Worm (Caenorhabditis elegans) whole organism, young adult: Measurements from ENCODE around the gene daz-1.

Experiments
- B0261.1 ChIP-seq: sonication (generic microtip); optimal IDR thresholded peaks from 2 replicates; lab custom pipeline; 2016; ENCODE audit warnings: mild to moderate bottlenecking, missing genetic modification characterization, moderate library complexity, missing compliant biosample characterization
- F22D6.2 ChIP-seq: sonication (generic microtip); optimal IDR thresholded peaks from 2 replicates; lab custom pipeline; 2016; ENCODE audit warnings: mild to moderate bottlenecking, missing genetic modification characterization, missing compliant biosample characterization
- F33H1.4 ChIP-seq: fragments of 200-800 bp; sonication (Bioruptor generic); IDR thresholded peaks from 2 replicates; pipeline ENCODE4 v1.3.6; 2022; ENCODE audit warnings: missing genetic modification reagents, missing genetic modification characterization, missing compliant biosample characterization
- F37B4.10 ChIP-seq: fragments of 200-800 bp; sonication (Bioruptor generic); IDR thresholded peaks from 2 replicates; pipeline ENCODE4 v1.3.6; 2022; ENCODE audit warnings: missing genetic modification characterization, missing compliant biosample characterization
- F49E8.2 ChIP-seq: sonication (generic microtip); optimal IDR thresholded peaks from 3 replicates; lab custom pipeline; 2017; ENCODE audit warnings: missing genetic modification characterization, mild to moderate bottlenecking, missing compliant biosample characterization, antibody characterized with exemption, moderate library complexity; ENCODE audit not compliant: insufficient read depth
- T26A5.8 ChIP-seq: sonication (generic microtip); optimal IDR thresholded peaks from 2 replicates; lab custom pipeline; 2016; ENCODE audit warnings: missing genetic modification characterization, missing compliant biosample characterization
- Y53F4B.3 ChIP-seq: fragments of 200-800 bp; sonication (Bioruptor generic); IDR thresholded peaks from 2 replicates; pipeline ENCODE4 v1.3.6; 2022; ENCODE audit warnings: missing genetic modification reagents, missing genetic modification characterization, missing compliant biosample characterization
- Y53G8AR.9 ChIP-seq: fragments of 200-800 bp; sonication (Bioruptor generic); conservative IDR thresholded peaks from 2 replicates; pipeline ENCODE4 v1.3.6; 2022; ENCODE audit warnings: missing genetic modification reagents, missing genetic modification characterization, missing compliant biosample characterization
- Y95B8A.8 ChIP-seq: fragments of 200-800 bp; sonication (Bioruptor generic); IDR thresholded peaks from 2 replicates; pipeline ENCODE4 v1.3.6; 2022; ENCODE audit warnings: missing genetic modification reagents, missing genetic modification characterization, missing compliant biosample characterization
- attf-3 ChIP-seq: fragments of 200-800 bp; sonication (Bioruptor generic); conservative IDR thresholded peaks from 2 replicates; pipeline ENCODE4 v1.3.6; 2022; ENCODE audit warnings: missing genetic modification reagents, missing genetic modification characterization, missing compliant biosample characterization
- attf-6 ChIP-seq: fragments of 200-800 bp; sonication (Bioruptor generic); IDR thresholded peaks from 2 replicates; pipeline ENCODE4 v1.3.6; 2022; ENCODE audit warnings: missing genetic modification reagents, missing genetic modification characterization, missing compliant biosample characterization
- bed-2 ChIP-seq: fragments of 200-800 bp; sonication (Bioruptor generic); IDR thresholded peaks from 2 replicates; pipeline ENCODE4 v1.3.6; 2022; ENCODE audit warnings: missing genetic modification reagents, missing genetic modification characterization, missing compliant biosample characterization
- cebp-1 ChIP-seq, 2 experiments: fragments of 200-800 bp in 1 of 2; sonication (Bioruptor generic) in 1 of 2; sonication (generic microtip) in 1 of 2; IDR thresholded peaks in 1 of 2; optimal IDR thresholded peaks in 1 of 2; 2 replicates each; pipeline versions ENCODE4 v1.3.6 to Lab custom; 2017 to 2022; ENCODE audit warnings: missing compliant biosample characterization in 2 of 2, missing genetic modification characterization in 2 of 2, mild to moderate bottlenecking in 1 of 2, missing genetic modification reagents in 1 of 2, moderate library complexity in 1 of 2
- ceh-58 ChIP-seq: fragments of 200-800 bp; sonication (Bioruptor generic); IDR thresholded peaks from 2 replicates; pipeline ENCODE4 v1.3.6; 2022; ENCODE audit warnings: missing genetic modification characterization, missing compliant biosample characterization
- ceh-79 ChIP-seq: sonication (generic microtip); optimal IDR thresholded peaks from 2 replicates; lab custom pipeline; 2017; ENCODE audit warnings: mild to moderate bottlenecking, missing genetic modification characterization, missing compliant biosample characterization
- chd-7 ChIP-seq: sonication (generic microtip); optimal IDR thresholded peaks from 2 replicates; lab custom pipeline; 2016; ENCODE audit warnings: mild to moderate bottlenecking, missing genetic modification characterization, moderate library complexity, missing compliant biosample characterization
- egl-18 ChIP-seq: fragments of 200-800 bp; sonication (Bioruptor generic); IDR thresholded peaks from 2 replicates; pipeline ENCODE4 v1.3.6; 2022; ENCODE audit warnings: missing genetic modification reagents, missing genetic modification characterization, missing compliant biosample characterization
- egrh-3 ChIP-seq: fragments of 200-800 bp; sonication (Bioruptor generic); IDR thresholded peaks from 2 replicates; pipeline ENCODE4 v1.3.6; 2022; ENCODE audit warnings: missing genetic modification reagents, missing genetic modification characterization, missing compliant biosample characterization
- fkh-3 ChIP-seq: sonication (generic microtip); optimal IDR thresholded peaks from 2 replicates; lab custom pipeline; 2016; ENCODE audit warnings: mild to moderate bottlenecking, missing genetic modification characterization, missing compliant biosample characterization
- hlh-12 ChIP-seq: sonication (generic microtip); optimal IDR thresholded peaks from 2 replicates; lab custom pipeline; 2016; ENCODE audit warnings: missing genetic modification characterization, missing compliant biosample characterization
- hmg-1.2 ChIP-seq: fragments of 200-800 bp; sonication (Bioruptor generic); IDR thresholded peaks from 2 replicates; pipeline ENCODE4 v1.3.6; 2022; ENCODE audit warnings: missing genetic modification reagents, missing genetic modification characterization, missing compliant biosample characterization
- let-607 ChIP-seq, 2 experiments: fragments of 200-800 bp in 1 of 2; sonication (Bioruptor generic) in 1 of 2; sonication (generic microtip) in 1 of 2; optimal IDR thresholded peaks; 2 replicates each; lab custom pipeline; 2016 to 2018; ENCODE audit warnings: mild to moderate bottlenecking in 2 of 2, missing compliant biosample characterization in 2 of 2, missing genetic modification characterization in 2 of 2, moderate library complexity in 2 of 2, missing genotype in 1 of 2
- lin-26 ChIP-seq: fragments of 200-800 bp; sonication (Bioruptor generic); IDR thresholded peaks from 2 replicates; pipeline ENCODE4 v1.3.6; 2022; ENCODE audit warnings: missing genetic modification reagents, missing genetic modification characterization, missing compliant biosample characterization
- lin-35 ChIP-seq, 3 experiments: fragments of 150-350 bp in 2 of 3; sonication (generic microtip) in 1 of 3; optimal IDR thresholded peaks; 2 replicates each; lab custom pipeline; 2014 to 2018; ENCODE audit warnings: missing biosample characterization in 3 of 3, missing genetic modification characterization in 3 of 3, missing genetic modification reagents in 3 of 3
- lin-54 ChIP-seq: fragments of 200-800 bp; sonication (Bioruptor generic); optimal IDR thresholded peaks from 2 replicates; lab custom pipeline; 2018; ENCODE audit warnings: mild to moderate bottlenecking, missing genetic modification characterization, missing compliant biosample characterization
- lsl-1 ChIP-seq: fragments of 200-800 bp; sonication (Bioruptor generic); optimal IDR thresholded peaks from 2 replicates; lab custom pipeline; 2018; ENCODE audit warnings: mild to moderate bottlenecking, missing genetic modification characterization, moderate library complexity, missing compliant biosample characterization
- madf-6 ChIP-seq: fragments of 200-800 bp; sonication (Bioruptor generic); IDR thresholded peaks from 2 replicates; pipeline ENCODE4 v1.3.6; 2022; ENCODE audit warnings: missing genetic modification reagents, missing genetic modification characterization, missing compliant biosample characterization
- mes-4 ChIP-seq: sonication (generic microtip); optimal IDR thresholded peaks from 2 replicates; lab custom pipeline; 2016; ENCODE audit warnings: missing genotype, missing genetic modification characterization, missing compliant biosample characterization
- mxl-1 ChIP-seq: sonication (generic microtip); optimal IDR thresholded peaks from 2 replicates; lab custom pipeline; 2016; ENCODE audit warnings: missing genetic modification characterization, missing compliant biosample characterization
- nfya-1 ChIP-seq: sonication (generic microtip); optimal IDR thresholded peaks from 2 replicates; lab custom pipeline; 2017; ENCODE audit warnings: antibody characterized with exemption, missing compliant biosample characterization, missing genetic modification characterization, borderline replicate concordance; ENCODE audit not compliant: insufficient read depth
- nhr-120 ChIP-seq: fragments of 200-800 bp; sonication (Bioruptor generic); IDR thresholded peaks from 2 replicates; pipeline ENCODE4 v1.3.6; 2022; ENCODE audit warnings: missing genetic modification characterization, missing compliant biosample characterization
- nhr-27 ChIP-seq: fragments of 200-800 bp; sonication (Bioruptor generic); optimal IDR thresholded peaks from 2 replicates; lab custom pipeline; 2018; ENCODE audit warnings: mild to moderate bottlenecking, missing genetic modification characterization, moderate library complexity, missing compliant biosample characterization
- rcor-1 ChIP-seq: fragments of 200-800 bp; sonication (Bioruptor generic); IDR thresholded peaks from 2 replicates; pipeline ENCODE4 v1.3.6; 2022; ENCODE audit warnings: missing genetic modification reagents, missing genetic modification characterization, missing compliant biosample characterization
- repo-1 ChIP-seq: sonication (generic microtip); optimal IDR thresholded peaks from 2 replicates; lab custom pipeline; 2017; ENCODE audit warnings: mild to moderate bottlenecking, missing genetic modification characterization, missing compliant biosample characterization
- snpc-1.1 ChIP-seq: sonication (generic microtip); optimal IDR thresholded peaks from 2 replicates; lab custom pipeline; 2017; ENCODE audit warnings: missing genetic modification characterization, mild to moderate bottlenecking, missing compliant biosample characterization, antibody characterized with exemption, moderate library complexity, missing genotype, missing genetic modification reagents; ENCODE audit not compliant: insufficient read depth
- snpc-1.3 ChIP-seq: sonication (generic microtip); optimal IDR thresholded peaks from 2 replicates; lab custom pipeline; 2017; ENCODE audit warnings: missing genetic modification characterization, mild to moderate bottlenecking, missing compliant biosample characterization, antibody characterized with exemption, moderate library complexity, missing genotype, missing genetic modification reagents; ENCODE audit not compliant: insufficient read depth
- somi-1 ChIP-seq: fragments of 200-800 bp; sonication (Bioruptor generic); optimal IDR thresholded peaks from 2 replicates; lab custom pipeline; 2018; ENCODE audit warnings: mild to moderate bottlenecking, missing genetic modification characterization, missing compliant biosample characterization
- sptf-2 ChIP-seq: fragments of 200-800 bp; sonication (Bioruptor generic); optimal IDR thresholded peaks from 2 replicates; lab custom pipeline; 2018; ENCODE audit warnings: mild to moderate bottlenecking, missing genetic modification characterization, missing compliant biosample characterization
- xnd-1 ChIP-seq: sonication (generic microtip); optimal IDR thresholded peaks from 2 replicates; lab custom pipeline; 2016; ENCODE audit warnings: missing genotype, missing genetic modification reagents, missing genetic modification characterization, missing compliant biosample characterization
- ztf-25 ChIP-seq: fragments of 200-800 bp; sonication (Bioruptor generic); IDR thresholded peaks from 2 replicates; pipeline ENCODE4 v1.3.6; 2022; ENCODE audit warnings: missing genetic modification reagents, missing genetic modification characterization, missing compliant biosample characterization
- ztf-28 ChIP-seq: fragments of 200-800 bp; sonication (Bioruptor generic); IDR thresholded peaks from 2 replicates; pipeline ENCODE4 v1.3.6; 2022; ENCODE audit warnings: missing genetic modification reagents, missing genetic modification characterization, missing compliant biosample characterization
- ztf-3 ChIP-seq: fragments of 200-800 bp; sonication (Bioruptor generic); optimal IDR thresholded peaks from 2 replicates; lab custom pipeline; 2018; ENCODE audit warnings: mild to moderate bottlenecking, missing genetic modification characterization, missing compliant biosample characterization
- ztf-6 ChIP-seq: fragments of 200-800 bp; sonication (Bioruptor generic); IDR thresholded peaks from 2 replicates; pipeline ENCODE4 v1.3.6; 2022; ENCODE audit warnings: missing genetic modification reagents, missing genetic modification characterization, missing compliant biosample characterization

daz-1 gene

DNA sequence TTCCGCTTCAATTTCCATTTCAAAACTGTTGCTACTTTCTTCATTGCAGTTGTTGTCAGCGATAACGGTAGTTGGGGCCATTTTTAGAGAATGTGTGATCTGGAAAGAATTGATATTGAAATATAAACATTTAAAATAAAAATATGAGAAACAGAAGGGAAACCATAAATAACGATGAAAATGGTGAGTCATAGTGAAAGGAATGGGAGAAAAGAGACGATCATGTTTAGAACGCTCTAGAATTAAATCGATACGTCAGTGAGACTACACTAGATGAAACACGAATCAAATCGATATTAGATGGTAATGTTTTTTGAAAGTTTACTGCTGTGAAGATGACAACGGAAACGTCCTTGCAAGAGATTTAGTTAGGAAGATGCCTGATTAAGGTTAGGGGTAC, 47.2 kb upstream of the daz-1 start, which contains the start of the genes EEED8.12 and EEED8.4:
EEED8.12 (minus strand) TSS at position 101 of the 400 bp plus-strand sequence.
EEED8.4 (plus strand) TSS at position 396 of the 400 bp plus-strand sequence.
- TF ChIP-seq ztf-6 (no peak), hmg-1.2 (GFP tag; lab: Robert Waterston, UW) (no peak), lin-35 (GFP tag; optimal IDR thresholded peaks at IDR 0.05; lab: Kevin White, UChicago) (no peak), B0261.1 (tag; lab: Kevin White, UChicago) (no peak), lin-26 (GFP tag; lab: Robert Waterston, UW) (no peak)

DNA sequence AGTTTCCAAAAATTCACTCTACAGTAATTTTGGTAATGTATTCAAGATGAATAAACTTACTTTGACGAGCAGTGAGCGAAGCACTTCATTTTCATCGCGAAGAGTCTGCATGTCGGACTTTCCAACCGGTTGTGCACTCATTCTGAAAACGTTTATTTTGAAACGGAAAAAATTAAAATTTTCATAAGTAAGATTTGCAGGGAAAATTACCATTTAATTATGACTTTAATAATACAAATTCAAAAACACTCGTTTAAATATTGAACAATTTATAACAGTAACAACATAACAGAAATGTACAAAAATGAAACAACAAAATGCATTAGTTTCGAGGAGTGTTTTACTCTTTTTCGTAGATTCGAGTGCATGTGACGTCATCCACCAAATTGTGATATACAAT, 43.6 kb upstream of the daz-1 start, which contains the start of the genes EEED8.13 and EEED8.18:
EEED8.13 (minus strand) TSS at position 101 of the 400 bp plus-strand sequence.
EEED8.18 (minus strand) TSS at position 144 of the 400 bp plus-strand sequence.
- TF ChIP-seq Y53G8AR.9 (GFP tag; lab: Robert Waterston, UW) = no peak
- TF ChIP-seq lin-26 (GFP tag; lab: Robert Waterston, UW) = no peak
- no peak for TF ChIP-seq ztf-25
- no peak for TF ChIP-seq nhr-120
- no peak for TF ChIP-seq Y53F4B.3
- TF ChIP-seq snpc-1.1 (tag; lab: Kevin White, UChicago) = no peak

DNA sequence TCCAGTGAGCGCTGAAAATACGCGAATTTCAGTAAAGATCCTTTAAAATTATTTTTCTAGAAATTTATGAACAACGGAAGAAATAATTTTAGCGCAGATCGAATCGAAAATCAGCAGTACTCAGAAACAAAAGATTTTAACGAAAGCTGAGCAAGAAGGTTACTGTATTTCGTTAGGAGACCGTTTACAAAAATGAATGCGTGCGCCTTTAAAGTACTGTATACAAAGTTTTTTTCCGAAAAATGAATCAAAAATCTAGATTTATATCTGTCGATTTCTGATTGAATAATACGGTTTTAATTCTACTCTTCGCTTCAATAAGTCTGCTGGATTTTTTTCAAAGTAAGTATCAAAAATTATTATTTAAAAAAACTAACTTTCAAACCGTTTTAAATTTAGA, 42.1 kb upstream of the daz-1 start, which contains the start of the genes EEED8.14 and EEED8.3:
EEED8.14 (minus strand) TSS at position 13 of the 400 bp plus-strand sequence.
EEED8.3 (plus strand) TSS at position 237 of the 400 bp plus-strand sequence.
- peak; percentile 80 for TF ChIP-seq xnd-1 (tag; lab: Kevin White, UChicago)
- no peak for TF ChIP-seq egrh-3 (GFP tag; lab: Robert Waterston, UW)
- no peak for TF ChIP-seq ztf-28 (GFP tag; lab: Robert Waterston, UW)
- no peak for TF ChIP-seq snpc-1.1 (tag; lab: Kevin White, UChicago)
- TF ChIP-seq mes-4 (tag; lab: Kevin White, UChicago) = no peak
- no peak for TF ChIP-seq F49E8.2 (tag; lab: Kevin White, UChicago)
- TF ChIP-seq rcor-1 (GFP tag; lab: Robert Waterston, UW) = no peak
- TF ChIP-seq somi-1 (GFP tag; lab: Kevin White, UChicago) = no peak
- no peak for TF ChIP-seq bed-2
- no peak for TF ChIP-seq repo-1 (tag; lab: Kevin White, UChicago)
- TF ChIP-seq Y95B8A.8 (GFP tag; lab: Robert Waterston, UW) = no peak
- TF ChIP-seq sptf-2 (GFP tag; lab: Kevin White, UChicago) = no peak
- TF ChIP-seq lin-54 (GFP tag; lab: Kevin White, UChicago) = peak; percentile 13
- no peak for TF ChIP-seq let-607 (tag; optimal IDR thresholded peaks at IDR 0.05; lab: Kevin White, UChicago)
- no peak for TF ChIP-seq ceh-58 (GFP tag; lab: Robert Waterston, UW)
- TF ChIP-seq F33H1.4 = peak; percentile 85
- TF ChIP-seq attf-6 (GFP tag; lab: Robert Waterston, UW) = no peak
- TF ChIP-seq attf-3 (GFP tag; lab: Robert Waterston, UW) = no peak
- peak; percentile 80 for TF ChIP-seq madf-6 (GFP tag; lab: Robert Waterston, UW)
- peak; percentile 0 for TF ChIP-seq snpc-1.3
- TF ChIP-seq mxl-1 (tag; lab: Kevin White, UChicago) = no peak
- TF ChIP-seq F37B4.10 (GFP tag; lab: Robert Waterston, UW) = no peak
- no peak for TF ChIP-seq egl-18 (GFP tag; lab: Robert Waterston, UW)
- TF ChIP-seq hlh-12 (tag; lab: Kevin White, UChicago) = no peak
- TF ChIP-seq ztf-6 = no peak
- no peak for TF ChIP-seq ztf-25
- TF ChIP-seq ztf-3 (GFP tag; lab: Kevin White, UChicago) = no peak
- TF ChIP-seq fkh-3 = no peak
- no peak for TF ChIP-seq chd-7 (tag; lab: Kevin White, UChicago)
- no peak for TF ChIP-seq cebp-1 (GFP tag; IDR thresholded peaks at IDR 0.05; lab: Robert Waterston, UW)
- no peak for TF ChIP-seq cebp-1 (tag; optimal IDR thresholded peaks at IDR 0.05; lab: Kevin White, UChicago)
- TF ChIP-seq F22D6.2 (tag; lab: Kevin White, UChicago) = no peak
- peak; percentile 90 for TF ChIP-seq lsl-1 (GFP tag; lab: Kevin White, UChicago)
- no peak for TF ChIP-seq nfya-1 (tag; lab: Kevin White, UChicago)
- no peak for TF ChIP-seq T26A5.8
- TF ChIP-seq nhr-27 (tag; lab: Kevin White, UChicago) = no peak
- no peak for TF ChIP-seq ceh-79 (tag; lab: Kevin White, UChicago)
- no peak for TF ChIP-seq lin-26 (GFP tag; lab: Robert Waterston, UW)
